Worm (Caenorhabditis elegans) whole organism, mixed stage, embryonic: ENCODE measurements around the gene ZK836.3.

Experiments used
- M03D4.4 ChIP-seq: sonication (generic microtip); optimal IDR thresholded peaks from 2 replicates; lab custom pipeline; 2017; ENCODE audit warnings: mild to moderate bottlenecking, missing genetic modification characterization, missing compliant biosample characterization
- bed-3 ChIP-seq: fragments of 200-800 bp; sonication (Bioruptor generic); optimal IDR thresholded peaks from 3 replicates; lab custom pipeline; 2018; ENCODE audit warnings: mild to moderate bottlenecking, missing genetic modification characterization, moderate library complexity, missing compliant biosample characterization
- blmp-1 ChIP-seq: fragments of 150-350 bp; optimal IDR thresholded peaks from 2 replicates; lab custom pipeline; 2014; ENCODE audit warnings: missing biosample characterization, missing genetic modification characterization
- ceh-39 ChIP-seq: fragments of 150-350 bp; optimal IDR thresholded peaks from 2 replicates; lab custom pipeline; 2014; ENCODE audit warnings: missing biosample characterization, missing genetic modification characterization
- ceh-43 ChIP-seq: fragments of 200-800 bp; sonication (Bioruptor generic); optimal IDR thresholded peaks from 2 replicates; lab custom pipeline; 2018; ENCODE audit warnings: mild to moderate bottlenecking, missing genetic modification characterization, moderate library complexity, missing compliant biosample characterization
- ceh-83 ChIP-seq: fragments of 200-800 bp; sonication (Bioruptor generic); optimal IDR thresholded peaks from 2 replicates; lab custom pipeline; 2018; ENCODE audit warnings: mild to moderate bottlenecking, missing genetic modification characterization, missing compliant biosample characterization
- ces-1 ChIP-seq: fragments of 150-350 bp; optimal IDR thresholded peaks from 2 replicates; lab custom pipeline; 2014; ENCODE audit warnings: missing biosample characterization, missing genetic modification reagents, missing genetic modification characterization
- cnd-1 ChIP-seq: fragments of 200-800 bp; sonication (Bioruptor generic); optimal IDR thresholded peaks from 2 replicates; lab custom pipeline; 2018; ENCODE audit warnings: mild to moderate bottlenecking, missing genetic modification characterization, missing compliant biosample characterization
- drap-1 ChIP-seq: fragments of 200-800 bp; sonication (Bioruptor generic); optimal IDR thresholded peaks from 3 replicates; lab custom pipeline; 2018; ENCODE audit warnings: mild to moderate bottlenecking, missing genetic modification characterization, missing compliant biosample characterization
- elt-1 ChIP-seq: sonication (generic microtip); optimal IDR thresholded peaks from 2 replicates; lab custom pipeline; 2017; ENCODE audit warnings: missing genetic modification characterization, mild to moderate bottlenecking, missing compliant biosample characterization, antibody characterized with exemption, moderate library complexity, borderline replicate concordance; ENCODE audit not compliant: insufficient read depth
- elt-3 ChIP-seq: fragments of 150-350 bp; optimal IDR thresholded peaks from 2 replicates; lab custom pipeline; 2014; ENCODE audit warnings: missing biosample characterization, missing genetic modification characterization
- hlh-1 ChIP-seq: fragments of 150-350 bp; optimal IDR thresholded peaks from 2 replicates; lab custom pipeline; 2014; ENCODE audit warnings: missing biosample characterization, missing genetic modification reagents, missing genetic modification characterization
- lin-13 ChIP-seq: fragments of 150-350 bp; optimal IDR thresholded peaks from 2 replicates; lab custom pipeline; 2014; ENCODE audit warnings: missing biosample characterization, missing genetic modification characterization
- lin-32 ChIP-seq: fragments of 200-800 bp; sonication (Bioruptor generic); optimal IDR thresholded peaks from 2 replicates; lab custom pipeline; 2018; ENCODE audit warnings: mild to moderate bottlenecking, missing genetic modification characterization, missing compliant biosample characterization
- lsy-2 ChIP-seq: fragments of 150-350 bp; optimal IDR thresholded peaks from 2 replicates; lab custom pipeline; 2014; ENCODE audit warnings: missing biosample characterization, missing genetic modification characterization
- mab-5 ChIP-seq: fragments of 150-350 bp; optimal IDR thresholded peaks from 2 replicates; lab custom pipeline; 2014; ENCODE audit warnings: missing biosample characterization, missing genetic modification characterization
- mep-1 ChIP-seq: fragments of 150-350 bp; optimal IDR thresholded peaks from 2 replicates; lab custom pipeline; 2017; ENCODE audit warnings: missing biosample characterization, missing genetic modification reagents, missing genetic modification characterization, inconsistent platforms
- mls-2 ChIP-seq: sonication (generic microtip); optimal IDR thresholded peaks from 2 replicates; lab custom pipeline; 2016; ENCODE audit warnings: mild to moderate bottlenecking, missing genetic modification characterization, moderate library complexity, missing compliant biosample characterization
- nhr-12 ChIP-seq: fragments of 150-350 bp; optimal IDR thresholded peaks from 2 replicates; lab custom pipeline; 2014; ENCODE audit warnings: missing biosample characterization, missing genetic modification characterization
- nhr-2 ChIP-seq: fragments of 150-350 bp; optimal IDR thresholded peaks from 2 replicates; lab custom pipeline; 2014; ENCODE audit warnings: missing biosample characterization, missing genetic modification characterization
- nhr-237 ChIP-seq: fragments of 150-350 bp; optimal IDR thresholded peaks from 2 replicates; lab custom pipeline; 2014; ENCODE audit warnings: missing biosample characterization, missing genetic modification characterization
- nhr-28 ChIP-seq: fragments of 150-350 bp; optimal IDR thresholded peaks from 2 replicates; lab custom pipeline; 2014; ENCODE audit warnings: missing biosample characterization, missing genetic modification characterization
- nhr-76 ChIP-seq: sonication (generic microtip); optimal IDR thresholded peaks from 2 replicates; lab custom pipeline; 2017; ENCODE audit warnings: missing biosample characterization, missing genetic modification characterization
- pha-4 ChIP-seq: fragments of 150-350 bp; optimal IDR thresholded peaks from 2 replicates; lab custom pipeline; 2018; ENCODE audit warnings: missing biosample characterization, missing genetic modification reagents, missing genetic modification characterization
- sem-2 ChIP-seq: fragments of 200-800 bp; sonication (Bioruptor generic); optimal IDR thresholded peaks from 2 replicates; lab custom pipeline; 2018; ENCODE audit warnings: mild to moderate bottlenecking, missing genetic modification characterization, missing compliant biosample characterization
- sptf-1 ChIP-seq: sonication (generic microtip); optimal IDR thresholded peaks from 2 replicates; lab custom pipeline; 2017; ENCODE audit warnings: mild to moderate bottlenecking, missing genetic modification characterization, moderate library complexity, missing compliant biosample characterization
- unc-120 ChIP-seq: sonication (generic microtip); optimal IDR thresholded peaks from 2 replicates; lab custom pipeline; 2017; ENCODE audit warnings: missing genetic modification characterization, missing compliant biosample characterization; ENCODE audit not compliant: poor library complexity, severe bottlenecking
- unc-39 ChIP-seq: fragments of 150-350 bp; optimal IDR thresholded peaks from 2 replicates; lab custom pipeline; 2014; ENCODE audit warnings: missing biosample characterization, missing genetic modification characterization
- unc-62 ChIP-seq: fragments of 150-350 bp; optimal IDR thresholded peaks from 2 replicates; lab custom pipeline; 2014; ENCODE audit warnings: missing biosample characterization, missing genetic modification reagents, missing genetic modification characterization
- zip-8 ChIP-seq: fragments of 150-350 bp; optimal IDR thresholded peaks from 2 replicates; lab custom pipeline; 2014; ENCODE audit warnings: missing biosample characterization, missing genetic modification characterization
- ztf-11 ChIP-seq: fragments of 150-350 bp; optimal IDR thresholded peaks from 2 replicates; lab custom pipeline; 2014; ENCODE audit warnings: missing biosample characterization, missing genetic modification characterization

The ZK836.3 gene

DNA sequence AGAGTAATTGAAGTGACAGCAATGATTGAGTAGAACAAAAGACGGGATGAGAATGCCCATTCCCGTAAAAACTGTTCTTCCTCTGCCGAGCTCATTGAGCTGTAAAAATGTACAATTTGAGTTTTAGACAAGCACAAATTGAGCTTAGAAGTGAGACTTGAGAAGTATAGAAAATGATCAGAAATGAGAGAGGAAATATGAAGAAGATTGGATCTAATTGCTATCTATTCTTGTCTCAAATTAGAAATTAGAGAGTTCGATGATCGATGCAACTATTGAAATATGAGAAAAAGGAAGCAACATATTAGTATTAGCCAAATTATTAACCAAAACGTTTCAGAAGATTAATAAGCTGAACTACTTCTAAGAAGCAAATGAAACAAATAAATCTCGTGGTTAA lies 25.6 kb downstream of the ZK836.3 start, which contains the start of gene ZK863.1:
Gene ZK863.1, minus strand, starts transcription at position 101 of the 400 bp plus-strand sequence.
- TF ChIP-seq elt-3 (tag; lab: Kevin White, UChicago) (no peak), ceh-83 (GFP tag; lab: Kevin White, UChicago) (no peak), lsy-2 (tag; lab: Kevin White, UChicago) (no peak), unc-120 (tag; lab: Kevin White, UChicago) (no peak), mls-2 (tag; lab: Kevin White, UChicago) (no peak), hlh-1 (tag; lab: Kevin White, UChicago) (no peak), bed-3 (GFP tag; lab: Kevin White, UChicago) (no peak), ceh-39 (tag; lab: Kevin White, UChicago) (no peak)
- TF ChIP-seq, all 35 proteins: peak for 0

DNA sequence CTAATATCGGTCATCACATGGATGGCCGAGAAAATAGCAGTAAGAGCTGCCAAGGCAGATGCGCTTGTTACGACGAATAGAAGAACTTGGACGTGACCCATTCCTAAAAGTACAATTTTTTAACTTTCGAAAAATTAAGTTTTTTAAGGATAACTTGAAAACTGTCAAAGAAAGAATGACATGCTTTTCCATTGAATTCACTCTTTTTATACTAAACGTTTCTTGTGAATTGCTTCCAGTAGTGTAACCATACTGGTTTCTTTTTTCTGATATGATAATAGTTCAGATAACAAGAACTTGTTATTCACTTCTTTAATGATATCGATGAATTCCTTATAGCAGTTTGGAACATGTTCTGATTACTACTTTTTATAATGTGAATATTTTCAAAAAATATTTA lies 28.1 kb downstream of the ZK836.3 start, which contains the start of gene col-37:
Gene col-37, minus strand, starts transcription at position 101 of the 400 bp plus-strand sequence.
- TF ChIP-seq blmp-1 (tag; lab: Kevin White, UChicago), result no peak
- TF ChIP-seq nhr-28 (tag; lab: Kevin White, UChicago), result no peak
- TF ChIP-seq pha-4, result no peak
- no peak for TF ChIP-seq ceh-83 (GFP tag; lab: Kevin White, UChicago)
- no peak for TF ChIP-seq hlh-1 (tag; lab: Kevin White, UChicago)
- no peak for TF ChIP-seq bed-3 (GFP tag; lab: Kevin White, UChicago)

DNA sequence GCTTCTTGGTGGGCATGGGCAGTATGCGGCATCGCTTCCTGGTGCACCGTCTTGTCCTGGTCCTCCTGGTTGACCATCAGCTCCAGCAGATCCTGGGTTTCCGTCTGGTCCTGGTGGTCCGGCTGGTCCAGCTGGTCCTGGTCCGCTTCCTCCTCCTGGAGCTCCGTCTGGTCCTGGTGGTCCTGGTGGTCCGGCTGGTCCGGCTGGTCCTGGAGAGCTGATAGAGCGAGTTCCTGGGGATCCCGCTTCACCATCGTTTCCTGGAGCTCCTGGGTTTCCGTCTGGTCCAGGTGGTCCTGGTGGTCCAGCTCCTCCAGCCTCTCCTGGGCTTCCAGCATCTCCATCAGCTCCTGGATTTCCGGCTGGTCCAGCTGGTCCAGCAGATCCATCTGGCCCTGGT lies 28.7 kb downstream of the ZK836.3 start:
- no peak for TF ChIP-seq pha-4
- no peak for TF ChIP-seq ztf-11
- no peak for TF ChIP-seq lin-13 (tag; lab: Kevin White, UChicago)
- no peak for TF ChIP-seq mep-1 (tag; lab: Kevin White, UChicago)
- no peak for TF ChIP-seq sem-2 (GFP tag; lab: Kevin White, UChicago)
- no peak for TF ChIP-seq ces-1 (GFP tag; lab: Kevin White, UChicago)
- no peak for TF ChIP-seq M03D4.4 (tag; lab: Kevin White, UChicago)
- TF ChIP-seq elt-3 (tag; lab: Kevin White, UChicago), result no peak
- no peak for TF ChIP-seq elt-1 (tag; lab: Kevin White, UChicago)
- no peak for TF ChIP-seq bed-3 (GFP tag; lab: Kevin White, UChicago)
- no peak for TF ChIP-seq sptf-1 (tag; lab: Kevin White, UChicago)
- TF ChIP-seq nhr-237 (tag; lab: Kevin White, UChicago), result no peak
- TF ChIP-seq hlh-1 (tag; lab: Kevin White, UChicago), result no peak
- no peak for TF ChIP-seq lsy-2 (tag; lab: Kevin White, UChicago)
- no peak for TF ChIP-seq drap-1 (GFP tag; lab: Kevin White, UChicago)

DNA sequence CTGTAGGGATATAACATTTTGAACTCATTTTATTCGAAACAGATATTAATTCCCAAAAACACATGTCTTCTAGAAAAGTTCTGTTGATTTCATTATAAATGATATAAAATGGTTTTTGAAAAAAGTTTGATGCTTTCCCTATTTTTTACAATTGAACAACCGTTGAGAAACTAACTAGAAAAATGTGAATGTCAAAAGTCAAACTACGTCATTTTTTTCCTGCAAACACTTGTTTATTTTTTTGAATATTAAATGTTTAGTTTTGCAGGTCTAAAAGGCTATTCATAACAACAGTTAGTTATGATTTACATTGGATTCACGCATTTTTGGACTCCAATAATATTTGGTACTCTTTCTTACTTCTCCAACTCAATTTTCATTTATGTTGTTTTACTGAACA lies 32.8 kb downstream of the ZK836.3 start, which contains the start of gene srj-4:
Gene srj-4, plus strand, starts transcription at position 301 of the 400 bp plus-strand sequence.
- TF ChIP-seq sem-2 (GFP tag; lab: Kevin White, UChicago) (no peak), elt-1 (tag; lab: Kevin White, UChicago) (no peak), pha-4 (no peak), cnd-1 (tag; lab: Kevin White, UChicago) (no peak), ceh-39 (tag; lab: Kevin White, UChicago) (no peak), mab-5 (tag; lab: Kevin White, UChicago) (no peak), unc-39 (tag; lab: Kevin White, UChicago) (no peak), sptf-1 (tag; lab: Kevin White, UChicago) (no peak), nhr-2 (tag; lab: Kevin White, UChicago) (no peak), lin-32 (GFP tag; lab: Kevin White, UChicago) (no peak), unc-120 (tag; lab: Kevin White, UChicago) (no peak), lin-13 (tag; lab: Kevin White, UChicago) (no peak), mep-1 (tag; lab: Kevin White, UChicago) (no peak), nhr-76 (no peak), nhr-12 (tag; lab: Kevin White, UChicago) (no peak), ceh-43 (GFP tag; lab: Kevin White, UChicago) (no peak), nhr-237 (tag; lab: Kevin White, UChicago) (no peak), unc-62 (GFP tag; lab: Kevin White, UChicago) (no peak), hlh-1 (tag; lab: Kevin White, UChicago) (no peak), zip-8 (tag; lab: Kevin White, UChicago) (no peak)
